Fruit fly (Drosophila melanogaster) whole organism, embryonic: Measurements from ENCODE around the gene CG15877.
A peak's percentile ranks its signal among the peaks of the same experiment; 100 is the strongest.

Source experiments
- B-H1 ChIP-seq: fragments of 200-800 bp; sonication (Bioruptor generic); IDR thresholded peaks from 3 replicates; pipeline ENCODE4 v1.3.6; 2022; ENCODE audit warnings: missing biosample characterization, missing genetic modification characterization
- CG10147 ChIP-seq: fragments of 200-800 bp; sonication (Bioruptor generic); optimal IDR thresholded peaks from 2 replicates; lab custom pipeline; 2019; ENCODE audit warnings: missing biosample characterization, mild to moderate bottlenecking, missing genetic modification characterization, moderate library complexity
- CG11695 ChIP-seq: fragments of 200-800 bp; sonication (Bioruptor generic); IDR thresholded peaks from 3 replicates; pipeline ENCODE4 v1.3.6; 2022; ENCODE audit warnings: missing biosample characterization, missing genetic modification characterization
- CG12155 ChIP-seq: fragments of 200-800 bp; sonication (Bioruptor generic); optimal IDR thresholded peaks from 3 replicates; lab custom pipeline; 2016; ENCODE audit warnings: missing biosample characterization, missing genetic modification characterization
- CG1233 ChIP-seq: fragments of 200-800 bp; sonication (Bioruptor generic); optimal IDR thresholded peaks from 4 replicates; lab custom pipeline; 2018; ENCODE audit warnings: missing biosample characterization, mild to moderate bottlenecking, missing genetic modification characterization
- CG12769 ChIP-seq: fragments of 200-800 bp; sonication (Bioruptor generic); optimal IDR thresholded peaks from 2 replicates; lab custom pipeline; 2019; ENCODE audit warnings: missing biosample characterization, mild to moderate bottlenecking, missing genetic modification characterization, moderate library complexity
- CG14710 ChIP-seq: fragments of 200-800 bp; sonication (Bioruptor generic); optimal IDR thresholded peaks from 3 replicates; lab custom pipeline; 2019; ENCODE audit warnings: missing biosample characterization, mild to moderate bottlenecking, missing genetic modification characterization, moderate library complexity
- CG16863 ChIP-seq: fragments of 200-800 bp; sonication (Bioruptor generic); optimal IDR thresholded peaks from 3 replicates; lab custom pipeline; 2016; ENCODE audit warnings: missing biosample characterization, missing genetic modification characterization
- CG17328 ChIP-seq: fragments of 200-800 bp; sonication (Bioruptor generic); IDR thresholded peaks from 2 replicates; pipeline ENCODE4 v1.3.6; 2022; ENCODE audit warnings: missing biosample characterization, missing genetic modification characterization
- CG18011 ChIP-seq: fragments of 200-800 bp; sonication (Bioruptor generic); optimal IDR thresholded peaks from 2 replicates; lab custom pipeline; 2017; ENCODE audit warnings: missing biosample characterization, missing genetic modification characterization, mild to moderate bottlenecking, moderate library complexity, missing genotype
- CG18476 ChIP-seq: fragments of 200-800 bp; sonication (Bioruptor generic); optimal IDR thresholded peaks from 2 replicates; lab custom pipeline; 2016; ENCODE audit warnings: missing biosample characterization, mild to moderate bottlenecking, missing genetic modification characterization
- CG18599 ChIP-seq: fragments of 200-800 bp; sonication (Bioruptor generic); optimal IDR thresholded peaks from 3 replicates; lab custom pipeline; 2017; ENCODE audit warnings: missing biosample characterization, missing genetic modification characterization, mild to moderate bottlenecking, moderate library complexity, missing genetic modification reagents
- CG2889 ChIP-seq: fragments of 200-800 bp; sonication (Bioruptor generic); IDR thresholded peaks from 3 replicates; pipeline ENCODE4 v1.3.6; 2022; ENCODE audit warnings: missing biosample characterization, missing genetic modification characterization
- CG31388 ChIP-seq: fragments of 200-800 bp; sonication (Bioruptor generic); optimal IDR thresholded peaks from 2 replicates; lab custom pipeline; 2016; ENCODE audit warnings: missing biosample characterization, missing genetic modification characterization
- CG3726 ChIP-seq: fragments of 200-800 bp; sonication (Bioruptor generic); IDR thresholded peaks from 3 replicates; pipeline ENCODE4, ENCODE4 v1.3.6; 2022; ENCODE audit warnings: missing biosample characterization, missing genetic modification characterization
- CG6689 ChIP-seq: fragments of 200-800 bp; sonication (Bioruptor generic); IDR thresholded peaks from 2 replicates; pipeline ENCODE4 v1.3.6; 2022; ENCODE audit warnings: missing biosample characterization, missing genetic modification characterization
- CG9932 ChIP-seq: fragments of 200-800 bp; sonication (Bioruptor generic); IDR thresholded peaks from 2 replicates; pipeline ENCODE4 v1.3.6; 2022; ENCODE audit warnings: missing biosample characterization, missing genetic modification characterization
- CTCF ChIP-seq: fragments of 200-800 bp; sonication (Bioruptor generic); optimal IDR thresholded peaks from 2 replicates; lab custom pipeline; 2017; ENCODE audit warnings: missing biosample characterization, mild to moderate bottlenecking, missing genetic modification characterization, moderate library complexity
- Dfd ChIP-seq, 2 experiments: fragments of >200 bp; optimal IDR thresholded peaks; 2 replicates each; lab custom pipeline; 2017; ENCODE audit warnings: missing biosample characterization in 2 of 2, missing genetic modification characterization in 2 of 2
- E2f1 ChIP-seq: fragments of 200-800 bp; sonication (Bioruptor generic); IDR thresholded peaks from 2 replicates; pipeline ENCODE4 v1.3.6; 2022; ENCODE audit warnings: missing biosample characterization, missing genetic modification characterization
- Eip74EF ChIP-seq, 2 experiments: fragments of 200-800 bp in 1 of 2; fragments of >200 bp in 1 of 2; sonication (Bioruptor generic) in 1 of 2; optimal IDR thresholded peaks; 2 replicates each; lab custom pipeline; 2017 to 2019; ENCODE audit warnings: missing biosample characterization in 2 of 2, missing genetic modification characterization in 2 of 2, mild to moderate bottlenecking in 1 of 2, moderate library complexity in 1 of 2
- H2.0 ChIP-seq: fragments of 200-800 bp; sonication (Bioruptor generic); IDR thresholded peaks from 2 replicates; pipeline ENCODE4 v1.3.6; 2022; ENCODE audit warnings: missing biosample characterization, missing genetic modification characterization
- HLHmδ ChIP-seq: fragments of 200-800 bp; sonication (Bioruptor generic); optimal IDR thresholded peaks from 2 replicates; lab custom pipeline; 2018; ENCODE audit warnings: missing biosample characterization, mild to moderate bottlenecking, missing genetic modification characterization, moderate library complexity
- Hand ChIP-seq: fragments of 200-800 bp; sonication (Bioruptor generic); optimal IDR thresholded peaks from 2 replicates; lab custom pipeline; 2017; ENCODE audit warnings: mild to moderate bottlenecking, missing biosample characterization, missing genetic modification reagents, missing genetic modification characterization
- Hr39 ChIP-seq: fragments of >200 bp; optimal IDR thresholded peaks from 2 replicates; lab custom pipeline; 2017
- Lhr ChIP-seq: fragments of 200-800 bp; sonication (Bioruptor generic); optimal IDR thresholded peaks from 3 replicates; lab custom pipeline; 2017; ENCODE audit warnings: mild to moderate bottlenecking, missing biosample characterization, missing genetic modification reagents, missing genetic modification characterization
- Nf-YC ChIP-seq: fragments of 200-800 bp; optimal IDR thresholded peaks from 3 replicates; lab custom pipeline; 2019; ENCODE audit warnings: missing biosample characterization, mild to moderate bottlenecking, missing genetic modification characterization, moderate library complexity
- Oli ChIP-seq: fragments of 200-800 bp; sonication (Bioruptor generic); optimal IDR thresholded peaks from 2 replicates; lab custom pipeline; 2018; ENCODE audit warnings: missing biosample characterization, mild to moderate bottlenecking, missing genetic modification characterization, moderate library complexity
- Opbp ChIP-seq: fragments of 200-800 bp; sonication (Bioruptor generic); IDR thresholded peaks from 3 replicates; pipeline ENCODE4 v1.3.6; 2022; ENCODE audit warnings: missing biosample characterization, missing genetic modification characterization; ENCODE audit not compliant: partially characterized antibody
- Sin3A ChIP-seq: fragments of >200 bp; optimal IDR thresholded peaks from 2 replicates; lab custom pipeline; 2018
- TFAM ChIP-seq: fragments of 200-800 bp; sonication (Bioruptor generic); optimal IDR thresholded peaks from 2 replicates; lab custom pipeline; 2017; ENCODE audit warnings: missing biosample characterization, missing genetic modification characterization, inconsistent platforms
- Taf1 ChIP-seq: fragments of 200-800 bp; sonication (Bioruptor generic); IDR thresholded peaks from 2 replicates; pipeline ENCODE4 v1.3.6; 2022; ENCODE audit warnings: missing biosample characterization, missing genetic modification characterization
- Usf ChIP-seq: fragments of 200-800 bp; sonication (Bioruptor generic); optimal IDR thresholded peaks from 2 replicates; lab custom pipeline; 2017; ENCODE audit warnings: missing genotype, missing biosample characterization, missing genetic modification characterization
- aop ChIP-seq: fragments of 200-800 bp; sonication (Bioruptor generic); IDR thresholded peaks from 2 replicates; pipeline ENCODE4 v1.3.6; 2022; ENCODE audit warnings: missing biosample characterization, missing genetic modification characterization
- cad ChIP-seq: fragments of >200 bp; optimal IDR thresholded peaks from 2 replicates; lab custom pipeline; 2017; ENCODE audit warnings: missing biosample characterization, missing genetic modification characterization
- cas ChIP-seq: fragments of 200-800 bp; sonication (Bioruptor generic); IDR thresholded peaks from 2 replicates; pipeline ENCODE4 v1.3.6; 2022; ENCODE audit warnings: missing biosample characterization, missing genetic modification characterization
- cato ChIP-seq: fragments of 200-800 bp; sonication (Bioruptor generic); optimal IDR thresholded peaks from 2 replicates; lab custom pipeline; 2016; ENCODE audit warnings: missing biosample characterization, missing genetic modification characterization, borderline replicate concordance
- crp ChIP-seq, 2 experiments: fragments of 200-800 bp; sonication (Bioruptor generic); optimal IDR thresholded peaks; 2 replicates in 1 of 2; 3 replicates in 1 of 2; lab custom pipeline; 2017; ENCODE audit warnings: missing biosample characterization in 2 of 2, missing genetic modification characterization in 2 of 2, mild to moderate bottlenecking in 1 of 2, moderate library complexity in 1 of 2
- dysf ChIP-seq: fragments of 200-800 bp; sonication (Bioruptor generic); IDR thresholded peaks from 3 replicates; pipeline ENCODE4 v1.3.6; 2022; ENCODE audit warnings: missing biosample characterization, missing genetic modification characterization
- eve ChIP-seq, 2 experiments: fragments of >200 bp; optimal IDR thresholded peaks; 2 replicates each; lab custom pipeline; 2017; ENCODE audit warnings: missing biosample characterization in 2 of 2, missing genetic modification characterization in 2 of 2
- gcm2 ChIP-seq: fragments of 200-800 bp; sonication (Bioruptor generic); optimal IDR thresholded peaks from 2 replicates; lab custom pipeline; 2016; ENCODE audit warnings: missing biosample characterization, missing genetic modification characterization
- gem ChIP-seq: fragments of 200-800 bp; sonication (Bioruptor generic); optimal IDR thresholded peaks from 2 replicates; lab custom pipeline; 2019; ENCODE audit warnings: missing biosample characterization, mild to moderate bottlenecking, missing genetic modification characterization, moderate library complexity
- grau ChIP-seq: fragments of 200-800 bp; optimal IDR thresholded peaks from 3 replicates; lab custom pipeline; 2019; ENCODE audit warnings: missing biosample characterization, mild to moderate bottlenecking, missing genetic modification characterization, moderate library complexity
- hkb ChIP-seq, 2 experiments: fragments of 200-800 bp in 1 of 2; fragments of >200 bp in 1 of 2; sonication (Bioruptor generic) in 1 of 2; IDR thresholded peaks in 1 of 2; optimal IDR thresholded peaks in 1 of 2; 2 replicates each; pipeline versions ENCODE4 v1.3.6 to Lab custom; 2017 to 2022; ENCODE audit warnings: missing biosample characterization in 1 of 2, missing genetic modification characterization in 1 of 2
- pnt ChIP-seq: fragments of 200-800 bp; sonication (Bioruptor generic); optimal IDR thresholded peaks from 3 replicates; lab custom pipeline; 2016; ENCODE audit warnings: missing biosample characterization, missing genetic modification characterization
- run ChIP-seq: fragments of 200-800 bp; sonication (Bioruptor generic); optimal IDR thresholded peaks from 3 replicates; lab custom pipeline; 2018; ENCODE audit warnings: missing biosample characterization, mild to moderate bottlenecking, missing genetic modification characterization
- sens-2 ChIP-seq: fragments of 200-800 bp; sonication (Bioruptor generic); IDR thresholded peaks from 2 replicates; pipeline ENCODE4 v1.3.6; 2022; ENCODE audit warnings: missing biosample characterization, missing genetic modification characterization
- sqz ChIP-seq: fragments of 200-800 bp; sonication (Bioruptor generic); optimal IDR thresholded peaks from 3 replicates; lab custom pipeline; 2018; ENCODE audit warnings: missing biosample characterization, mild to moderate bottlenecking, missing genetic modification characterization
- tll ChIP-seq, 2 experiments: fragments of 200-800 bp in 1 of 2; fragments of >200 bp in 1 of 2; sonication (Bioruptor generic) in 1 of 2; optimal IDR thresholded peaks; 2 replicates each; lab custom pipeline; 2017 to 2019; ENCODE audit warnings: missing biosample characterization in 2 of 2, missing genetic modification characterization in 2 of 2, mild to moderate bottlenecking in 1 of 2, moderate library complexity in 1 of 2
- vfl ChIP-seq: fragments of 200-800 bp; sonication (Bioruptor generic); optimal IDR thresholded peaks from 2 replicates; lab custom pipeline; 2016; ENCODE audit warnings: missing biosample characterization, missing genetic modification characterization
- zen2 ChIP-seq: fragments of 200-800 bp; sonication (Bioruptor generic); IDR thresholded peaks from 3 replicates; pipeline ENCODE4 v1.3.6; 2022; ENCODE audit warnings: missing biosample characterization, missing genetic modification characterization; ENCODE audit not compliant: partially characterized antibody

Gene CG15877

dm6 chr3L:2411564-2412080 lies 34.3 kb upstream of the CG15877 start (continued):
- no peak for TF ChIP-seq Taf1 (GFP tag; lab: Robert Waterston, UW)
- TF ChIP-seq gcm2 (GFP tag; lab: Kevin White, UChicago): no peak
- no peak for TF ChIP-seq CG16863
- peak; percentile 51 for TF ChIP-seq Hand (GFP tag; lab: Kevin White, UChicago)
- TF ChIP-seq CG11695: peak; percentile 57; the same call in 2 of the 3 replicates
- no peak for TF ChIP-seq aop
- TF ChIP-seq CG31388 (GFP tag; lab: Kevin White, UChicago): no peak
- no peak for TF ChIP-seq crp (GFP tag; optimal IDR thresholded peaks at IDR 0.05; lab: Kevin White, UChicago)
- no peak for TF ChIP-seq run (tag; lab: Kevin White, UChicago)
- TF ChIP-seq CG17328 (GFP tag; lab: Robert Waterston, UW): peak; percentile 10; the same call in 1 of the 2 replicates
- no peak for TF ChIP-seq sqz (GFP tag; lab: Kevin White, UChicago)
- no peak for TF ChIP-seq sens-2 (GFP tag; lab: Robert Waterston, UW)
- no peak for TF ChIP-seq HLHmδ (GFP tag; lab: Kevin White, UChicago)
- TF ChIP-seq gem: peak; percentile 61
- peak; percentile 43 for TF ChIP-seq CG12769
- peak; percentile 74; the same call in 2 of the 3 replicates for TF ChIP-seq dysf
- TF ChIP-seq cato: no peak
- peak; percentile 52 for TF ChIP-seq E2f1
- no peak for TF ChIP-seq CG18476 (GFP tag; lab: Kevin White, UChicago)
- TF ChIP-seq Hr39 (lab: Kevin White, UChicago): no peak
- TF ChIP-seq Nf-YC (tag; lab: Kevin White, UChicago): peak; percentile 19
- TF ChIP-seq Lhr (GFP tag; lab: Kevin White, UChicago): no peak
- no peak for TF ChIP-seq CG2889
- peak; percentile 65 for TF ChIP-seq CG10147 (GFP tag; lab: Kevin White, UChicago)
- TF ChIP-seq Usf: no peak
- no peak for TF ChIP-seq B-H1 (GFP tag; lab: Robert Waterston, UW)
- TF ChIP-seq cas: no peak
- no peak for TF ChIP-seq cad (GFP tag; lab: Kevin White, UChicago)
- TF ChIP-seq H2.0 (GFP tag; lab: Robert Waterston, UW): no peak
- peak; percentile 61 for TF ChIP-seq grau (tag; lab: Kevin White, UChicago)
- no peak for TF ChIP-seq Sin3A (lab: Kevin White, UChicago)
- TF ChIP-seq hkb (optimal IDR thresholded peaks at IDR 0.05; lab: Kevin White, UChicago): no peak
- peak; percentile 48; the same call in 1 of the 2 replicates for TF ChIP-seq hkb (GFP tag; IDR thresholded peaks at IDR 0.05; lab: Robert Waterston, UW)
- TF ChIP-seq CG14710 (tag; lab: Kevin White, UChicago): no peak
- peak; percentile 47 for TF ChIP-seq CG9932 (GFP tag; lab: Robert Waterston, UW)
- peak; percentile 3 for TF ChIP-seq CG12155 (GFP tag; lab: Kevin White, UChicago)
- TF ChIP-seq Opbp (GFP tag; lab: Robert Waterston, UW): no peak
- TF ChIP-seq TFAM (GFP tag; lab: Kevin White, UChicago): no peak
- no peak for TF ChIP-seq Dfd (GFP tag; optimal IDR thresholded peaks at IDR 0.05; lab: Kevin White, UChicago)
- peak; percentile 4 for TF ChIP-seq Oli
- TF ChIP-seq pnt (GFP tag; lab: Kevin White, UChicago): no peak
- TF ChIP-seq CG1233 (GFP tag; lab: Kevin White, UChicago): no peak
- no peak for TF ChIP-seq Eip74EF (GFP tag; optimal IDR thresholded peaks at IDR 0.05; lab: Kevin White, UChicago)
- peak; percentile 90 for TF ChIP-seq CG18599 (GFP tag; lab: Kevin White, UChicago)
- no peak for TF ChIP-seq tll (GFP tag; optimal IDR thresholded peaks at IDR 0.05; lab: Kevin White, UChicago)
- TF ChIP-seq zen2 (GFP tag; lab: Robert Waterston, UW): no peak
- TF ChIP-seq vfl: no peak
- TF ChIP-seq eve (GFP tag; optimal IDR thresholded peaks at IDR 0.05; lab: Kevin White, UChicago): no peak
- peak; percentile 16; the same call in 1 of the 2 replicates for TF ChIP-seq CG6689 (GFP tag; lab: Robert Waterston, UW)
- TF ChIP-seq CTCF (GFP tag; lab: Kevin White, UChicago): no peak
- TF ChIP-seq CG18011 (GFP tag; lab: Kevin White, UChicago): no peak
- no peak for TF ChIP-seq CG3726 (GFP tag; lab: Robert Waterston, UW)
